Worm (Caenorhabditis elegans) whole organism, young adult: Measurements from ENCODE around the gene dep-1.

ENCODE experiments used
- B0261.1 ChIP-seq: sonication (generic microtip); optimal IDR thresholded peaks from 2 replicates; lab custom pipeline; 2016; ENCODE audit warnings: mild to moderate bottlenecking, missing genetic modification characterization, moderate library complexity, missing compliant biosample characterization
- B0336.3 ChIP-seq: fragments of 200-800 bp; sonication (Bioruptor generic); IDR thresholded peaks from 2 replicates; pipeline ENCODE4 v1.3.6; 2022; ENCODE audit warnings: missing genetic modification characterization, missing compliant biosample characterization
- C17E4.6 ChIP-seq: fragments of 200-800 bp; sonication (Bioruptor generic); IDR thresholded peaks from 2 replicates; pipeline ENCODE4 v1.3.6; 2022; ENCODE audit warnings: missing genetic modification reagents, missing genetic modification characterization, missing compliant biosample characterization
- D2030.7 ChIP-seq: fragments of 200-800 bp; sonication (Bioruptor generic); IDR thresholded peaks from 2 replicates; pipeline ENCODE4 v1.3.6; 2022; ENCODE audit warnings: missing genetic modification reagents, missing genetic modification characterization, missing compliant biosample characterization
- F22D6.2 ChIP-seq: sonication (generic microtip); optimal IDR thresholded peaks from 2 replicates; lab custom pipeline; 2016; ENCODE audit warnings: mild to moderate bottlenecking, missing genetic modification characterization, missing compliant biosample characterization
- F23B12.7 ChIP-seq: sonication (generic microtip); optimal IDR thresholded peaks from 2 replicates; lab custom pipeline; 2017; ENCODE audit warnings: missing genetic modification characterization, mild to moderate bottlenecking, missing compliant biosample characterization, antibody characterized with exemption, moderate library complexity; ENCODE audit not compliant: insufficient read depth
- F33H1.4 ChIP-seq: fragments of 200-800 bp; sonication (Bioruptor generic); IDR thresholded peaks from 2 replicates; pipeline ENCODE4 v1.3.6; 2022; ENCODE audit warnings: missing genetic modification reagents, missing genetic modification characterization, missing compliant biosample characterization
- F39B2.1 ChIP-seq: fragments of 200-800 bp; sonication (Bioruptor generic); IDR thresholded peaks from 2 replicates; pipeline ENCODE4 v1.3.6; 2022; ENCODE audit warnings: missing genetic modification reagents, missing genetic modification characterization, missing compliant biosample characterization
- F52B5.7 ChIP-seq: sonication (generic microtip); optimal IDR thresholded peaks from 2 replicates; lab custom pipeline; 2016; ENCODE audit warnings: mild to moderate bottlenecking, missing genetic modification characterization, missing compliant biosample characterization
- aptf-3 ChIP-seq: fragments of 200-800 bp; sonication (Bioruptor generic); IDR thresholded peaks from 2 replicates; pipeline ENCODE4 v1.3.6; 2022; ENCODE audit warnings: missing genetic modification characterization, missing compliant biosample characterization
- athp-1 ChIP-seq: sonication (generic microtip); optimal IDR thresholded peaks from 2 replicates; lab custom pipeline; 2017; ENCODE audit warnings: mild to moderate bottlenecking, missing genetic modification characterization, missing compliant biosample characterization
- attf-3 ChIP-seq: fragments of 200-800 bp; sonication (Bioruptor generic); conservative IDR thresholded peaks from 2 replicates; pipeline ENCODE4 v1.3.6; 2022; ENCODE audit warnings: missing genetic modification reagents, missing genetic modification characterization, missing compliant biosample characterization
- attf-6 ChIP-seq: fragments of 200-800 bp; sonication (Bioruptor generic); IDR thresholded peaks from 2 replicates; pipeline ENCODE4 v1.3.6; 2022; ENCODE audit warnings: missing genetic modification reagents, missing genetic modification characterization, missing compliant biosample characterization
- bed-2 ChIP-seq: fragments of 200-800 bp; sonication (Bioruptor generic); IDR thresholded peaks from 2 replicates; pipeline ENCODE4 v1.3.6; 2022; ENCODE audit warnings: missing genetic modification reagents, missing genetic modification characterization, missing compliant biosample characterization
- cebp-1 ChIP-seq, 2 experiments: fragments of 200-800 bp in 1 of 2; sonication (Bioruptor generic) in 1 of 2; sonication (generic microtip) in 1 of 2; IDR thresholded peaks in 1 of 2; optimal IDR thresholded peaks in 1 of 2; 2 replicates each; pipeline versions ENCODE4 v1.3.6 to Lab custom; 2017 to 2022; ENCODE audit warnings: missing compliant biosample characterization in 2 of 2, missing genetic modification characterization in 2 of 2, mild to moderate bottlenecking in 1 of 2, missing genetic modification reagents in 1 of 2, moderate library complexity in 1 of 2
- dox-1 ChIP-seq: fragments of 200-800 bp; sonication (Bioruptor generic); IDR thresholded peaks from 2 replicates; pipeline ENCODE4 v1.3.6; 2022; ENCODE audit warnings: missing genetic modification reagents, missing genetic modification characterization, missing compliant biosample characterization
- egrh-3 ChIP-seq: fragments of 200-800 bp; sonication (Bioruptor generic); IDR thresholded peaks from 2 replicates; pipeline ENCODE4 v1.3.6; 2022; ENCODE audit warnings: missing genetic modification reagents, missing genetic modification characterization, missing compliant biosample characterization
- hlh-12 ChIP-seq: sonication (generic microtip); optimal IDR thresholded peaks from 2 replicates; lab custom pipeline; 2016; ENCODE audit warnings: missing genetic modification characterization, missing compliant biosample characterization
- hmg-20 ChIP-seq: fragments of 200-800 bp; sonication (Bioruptor generic); IDR thresholded peaks from 2 replicates; pipeline ENCODE4 v1.3.6; 2022; ENCODE audit warnings: missing genetic modification reagents, missing genetic modification characterization, missing compliant biosample characterization
- let-526 ChIP-seq: fragments of 200-800 bp; sonication (Bioruptor generic); IDR thresholded peaks from 2 replicates; pipeline ENCODE4 v1.3.6; 2022; ENCODE audit warnings: missing genetic modification reagents, missing genetic modification characterization, missing compliant biosample characterization
- lin-35 ChIP-seq, 3 experiments: fragments of 150-350 bp in 2 of 3; sonication (generic microtip) in 1 of 3; optimal IDR thresholded peaks; 2 replicates each; lab custom pipeline; 2014 to 2018; ENCODE audit warnings: missing biosample characterization in 3 of 3, missing genetic modification characterization in 3 of 3, missing genetic modification reagents in 3 of 3
- lir-1 ChIP-seq: fragments of 200-800 bp; sonication (Bioruptor generic); conservative IDR thresholded peaks from 2 replicates; pipeline ENCODE4 v1.3.6; 2022; ENCODE audit warnings: missing genetic modification reagents, missing genetic modification characterization, missing compliant biosample characterization
- lsy-27 ChIP-seq: sonication (generic microtip); optimal IDR thresholded peaks from 2 replicates; lab custom pipeline; 2017; ENCODE audit warnings: missing genetic modification characterization, mild to moderate bottlenecking, missing compliant biosample characterization, antibody characterized with exemption, missing genotype, borderline replicate concordance; ENCODE audit not compliant: insufficient read depth
- nfya-1 ChIP-seq: sonication (generic microtip); optimal IDR thresholded peaks from 2 replicates; lab custom pipeline; 2017; ENCODE audit warnings: antibody characterized with exemption, missing compliant biosample characterization, missing genetic modification characterization, borderline replicate concordance; ENCODE audit not compliant: insufficient read depth
- nfya-2 ChIP-seq: fragments of 200-800 bp; sonication (Bioruptor generic); IDR thresholded peaks from 2 replicates; pipeline ENCODE4 v1.3.6; 2022; ENCODE audit warnings: missing genetic modification reagents, missing genetic modification characterization, missing compliant biosample characterization
- nhr-179 ChIP-seq: sonication (generic microtip); optimal IDR thresholded peaks from 2 replicates; lab custom pipeline; 2016; ENCODE audit warnings: mild to moderate bottlenecking, missing genetic modification characterization, missing compliant biosample characterization
- nhr-27 ChIP-seq: fragments of 200-800 bp; sonication (Bioruptor generic); optimal IDR thresholded peaks from 2 replicates; lab custom pipeline; 2018; ENCODE audit warnings: mild to moderate bottlenecking, missing genetic modification characterization, moderate library complexity, missing compliant biosample characterization
- pha-4 ChIP-seq: fragments of 150-350 bp; sonication (generic microtip); optimal IDR thresholded peaks from 2 replicates; lab custom pipeline; 2014; ENCODE audit warnings: missing biosample characterization, missing genetic modification reagents, missing genetic modification characterization
- rcor-1 ChIP-seq: fragments of 200-800 bp; sonication (Bioruptor generic); IDR thresholded peaks from 2 replicates; pipeline ENCODE4 v1.3.6; 2022; ENCODE audit warnings: missing genetic modification reagents, missing genetic modification characterization, missing compliant biosample characterization
- somi-1 ChIP-seq: fragments of 200-800 bp; sonication (Bioruptor generic); optimal IDR thresholded peaks from 2 replicates; lab custom pipeline; 2018; ENCODE audit warnings: mild to moderate bottlenecking, missing genetic modification characterization, missing compliant biosample characterization
- unc-62 ChIP-seq: fragments of 150-350 bp; optimal IDR thresholded peaks from 2 replicates; lab custom pipeline; 2014; ENCODE audit warnings: missing biosample characterization, missing genetic modification reagents, missing genetic modification characterization

The dep-1 gene

ce11 chrII:9026348-9026747 is 6.8 kb upstream of the dep-1 start (continued):
- TF ChIP-seq hlh-12 (tag; lab: Kevin White, UChicago) (no peak), F39B2.1 (GFP tag; lab: Robert Waterston, UW) (no peak), lir-1 (no peak), attf-6 (GFP tag; lab: Robert Waterston, UW) (no peak)

- TF ChIP-seq let-526 (GFP tag; lab: Robert Waterston, UW) (no peak), nhr-179 (tag; lab: Kevin White, UChicago) (no peak), F22D6.2 (tag; lab: Kevin White, UChicago) (no peak), unc-62 (GFP tag; lab: Kevin White, UChicago) (no peak), B0336.3 (GFP tag; lab: Robert Waterston, UW) (no peak)
Observed at ce11 chrII:9024312-9024711, 4.7 kb upstream of the dep-1 start.

ce11 chrII:9021625-9022024 is 2.0 kb upstream of the dep-1 start:
- no peak for TF ChIP-seq aptf-3 (GFP tag; lab: Robert Waterston, UW)
- no peak for TF ChIP-seq D2030.7
- no peak for TF ChIP-seq bed-2 (GFP tag; lab: Robert Waterston, UW)
- TF ChIP-seq lsy-27 (tag; lab: Kevin White, UChicago), result no peak
- no peak for TF ChIP-seq pha-4
- TF ChIP-seq nhr-27 (tag; lab: Kevin White, UChicago), result no peak
- no peak for TF ChIP-seq hmg-20 (GFP tag; lab: Robert Waterston, UW)
- TF ChIP-seq athp-1 (tag; lab: Kevin White, UChicago), result no peak
- TF ChIP-seq somi-1 (GFP tag; lab: Kevin White, UChicago), result no peak
- TF ChIP-seq lin-35 (GFP tag; optimal IDR thresholded peaks at IDR 0.05; lab: Kevin White, UChicago), result no peak
- TF ChIP-seq cebp-1 (GFP tag; IDR thresholded peaks at IDR 0.05; lab: Robert Waterston, UW), result no peak
- no peak for TF ChIP-seq cebp-1 (tag; optimal IDR thresholded peaks at IDR 0.05; lab: Kevin White, UChicago)
- no peak for TF ChIP-seq nfya-2
- no peak for TF ChIP-seq rcor-1 (GFP tag; lab: Robert Waterston, UW)
- no peak for TF ChIP-seq B0261.1
- TF ChIP-seq, all 124 proteins: peak for 0

- TF ChIP-seq C17E4.6, result no peak
- TF ChIP-seq F33H1.4 (GFP tag; lab: Robert Waterston, UW), result no peak
- TF ChIP-seq F52B5.7 (tag; lab: Kevin White, UChicago), result no peak
- no peak for TF ChIP-seq F23B12.7 (tag; lab: Kevin White, UChicago)
Observed at ce11 chrII:9017628-9018027, 2.0 kb downstream of the dep-1 start.

- TF ChIP-seq attf-3, result no peak
- 0 out of 2 replicates have a peak, but pooled peaks have one; percentile 9 for TF ChIP-seq dox-1
- TF ChIP-seq nfya-1, result no peak
- no peak; the same call in 1 of the 2 replicates for TF ChIP-seq egrh-3 (GFP tag; lab: Robert Waterston, UW)
Observed at ce11 chrII:9014877-9015505, 4.6 kb downstream of the dep-1 start.
